Fruit fly (Drosophila melanogaster): ENCODE measurements around the gene Arr2.

Arr2 gene

DNA sequence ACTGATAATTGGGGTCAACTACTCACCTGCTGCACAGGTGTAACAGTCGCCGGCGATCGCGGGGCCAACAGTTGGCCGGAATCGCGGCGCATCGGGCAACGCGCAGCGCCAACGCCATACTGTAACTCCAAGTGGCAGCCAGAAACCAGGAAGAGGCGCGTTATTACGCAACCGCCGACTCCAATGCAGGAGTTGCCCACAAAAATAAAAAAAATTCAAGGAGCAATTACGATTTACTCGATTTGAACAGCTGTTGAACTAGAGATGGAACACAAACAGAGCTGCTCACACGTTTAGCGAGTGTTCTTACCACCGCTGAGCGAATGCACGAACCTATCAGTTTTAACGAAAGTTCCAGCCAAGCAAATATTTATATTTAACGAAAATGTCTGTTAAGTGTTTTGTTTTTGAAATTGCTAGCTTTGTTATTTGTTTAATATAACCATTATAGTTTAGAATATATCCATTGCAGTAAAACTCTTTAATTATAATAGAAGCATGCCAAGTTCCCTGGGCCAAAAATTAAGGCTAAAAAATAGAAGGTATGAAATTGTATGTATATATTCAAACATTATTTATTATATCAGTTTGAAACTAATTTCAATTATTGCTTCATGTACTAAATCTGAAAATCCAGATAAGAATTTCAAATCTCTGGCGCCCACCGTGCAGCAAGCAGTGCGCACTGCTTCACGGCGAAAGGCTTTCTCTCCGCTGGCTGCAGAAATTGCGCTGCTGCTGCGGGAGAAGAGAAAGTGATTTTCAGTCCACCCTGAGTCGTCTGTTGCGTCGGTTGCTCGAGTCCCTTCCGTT, 44.6 kb downstream of the Arr2 start, which contains the start of the genes CG5989 and CG6282 (continued):
- TF ChIP-seq Nf-YC (tag; optimal IDR thresholded peaks at IDR 0.05): peak; percentile 27
- peak; percentile 45 for TF ChIP-seq Sox102F (GFP tag; optimal IDR thresholded peaks at IDR 0.05)
- TF ChIP-seq ERR (GFP tag; optimal IDR thresholded peaks at IDR 0.05): no peak
- TF ChIP-seq dysf (GFP tag; IDR thresholded peaks at IDR 0.05): no peak
- TF ChIP-seq Atf6 (GFP tag; IDR thresholded peaks at IDR 0.05): peak; percentile 58; the same call in 1 of the 2 replicates
- no peak for TF ChIP-seq CG11560 (tag; IDR thresholded peaks at IDR 0.05)
- no peak for TF ChIP-seq chif (GFP tag; optimal IDR thresholded peaks at IDR 0.05)
- TF ChIP-seq MBD-R2 (GFP tag; IDR thresholded peaks at IDR 0.05): peak; percentile 99
- TF ChIP-seq da (GFP tag; optimal IDR thresholded peaks at IDR 0.05): no peak
- TF ChIP-seq Oli (tag; optimal IDR thresholded peaks at IDR 0.05): peak; percentile 20
- TF ChIP-seq sug (tag; optimal IDR thresholded peaks at IDR 0.05): peak; percentile 53
- TF ChIP-seq D19A (tag; optimal IDR thresholded peaks at IDR 0.05): no peak
- peak; percentile 51; the same call in 1 of the 2 replicates for TF ChIP-seq wdn (GFP tag; IDR thresholded peaks at IDR 0.05)
- TF ChIP-seq CG4282 (GFP tag; optimal IDR thresholded peaks at IDR 0.05): no peak
- TF ChIP-seq CG12071 (GFP tag; optimal IDR thresholded peaks at IDR 0.05): peak; percentile 15
- peak; percentile 62; the same call in 1 of the 2 replicates for TF ChIP-seq CG16779 (GFP tag; IDR thresholded peaks at IDR 0.05)
- no peak for TF ChIP-seq trh (GFP tag; optimal IDR thresholded peaks at IDR 0.05)
- TF ChIP-seq mld (GFP tag; IDR thresholded peaks at IDR 0.05; ENCODE audit: partially characterized antibody): no peak
- no peak for TF ChIP-seq CG4820 (GFP tag; optimal IDR thresholded peaks at IDR 0.05)
- peak; percentile 93 for TF ChIP-seq Sry-δ (GFP tag; optimal IDR thresholded peaks at IDR 0.05)
- no peak for TF ChIP-seq CG11696 (GFP tag; IDR thresholded peaks at IDR 0.05)
- TF ChIP-seq Dp (GFP tag; optimal IDR thresholded peaks at IDR 0.05): peak; percentile 64
- TF ChIP-seq GATAe (GFP tag; conservative IDR thresholded peaks at IDR 0.05): no peak
- peak; percentile 63; the same call in 2 of the 3 replicates for TF ChIP-seq CG11456 (GFP tag; IDR thresholded peaks at IDR 0.05)
- TF ChIP-seq gsb-n (tag; optimal IDR thresholded peaks at IDR 0.05): peak; percentile 29
- peak; percentile 41 for TF ChIP-seq CG15269 (tag; optimal IDR thresholded peaks at IDR 0.05)
- TF ChIP-seq NK7.1 (GFP tag; optimal IDR thresholded peaks at IDR 0.05): no peak
- TF ChIP-seq Hr78 (GFP tag; optimal IDR thresholded peaks at IDR 0.05): peak in 1 of 2 experiments; percentile 80
- no peak for TF ChIP-seq tio (GFP tag; optimal IDR thresholded peaks at IDR 0.05)
- TF ChIP-seq zfh2 (GFP tag; optimal IDR thresholded peaks at IDR 0.05): no peak
- TF ChIP-seq CG12744 (GFP tag; optimal IDR thresholded peaks at IDR 0.05): no peak
- no peak for TF ChIP-seq dimm (GFP tag; IDR thresholded peaks at IDR 0.05)
- peak; percentile 59 for TF ChIP-seq CG1603 (tag; optimal IDR thresholded peaks at IDR 0.05)
- peak; percentile 7 for TF ChIP-seq CG9817 (tag; optimal IDR thresholded peaks at IDR 0.05)
- no peak for TF ChIP-seq CG1832 (GFP tag; optimal IDR thresholded peaks at IDR 0.05)
- peak; percentile 21 for TF ChIP-seq CG33213 (GFP tag; optimal IDR thresholded peaks at IDR 0.05)
- TF ChIP-seq insv (GFP tag; optimal IDR thresholded peaks at IDR 0.05): no peak
- TF ChIP-seq danr (GFP tag; IDR thresholded peaks at IDR 0.05): no peak
- TF ChIP-seq CG10209 (GFP tag; optimal IDR thresholded peaks at IDR 0.05): peak; percentile 28
- TF ChIP-seq fd102C (GFP tag; optimal IDR thresholded peaks at IDR 0.05): no peak
- no peak for TF ChIP-seq CG9876 (GFP tag; optimal IDR thresholded peaks at IDR 0.05)
- TF ChIP-seq CG12769 (tag; optimal IDR thresholded peaks at IDR 0.05): peak; percentile 14
- TF ChIP-seq CG4854 (GFP tag; optimal IDR thresholded peaks at IDR 0.05): no peak
- TF ChIP-seq CG11085 (GFP tag; IDR thresholded peaks at IDR 0.05): no peak
- TF ChIP-seq cg (GFP tag; optimal IDR thresholded peaks at IDR 0.05): no peak
- no peak for TF ChIP-seq CG5180 (GFP tag; optimal IDR thresholded peaks at IDR 0.05)
- no peak for TF ChIP-seq CG3281 (GFP tag; optimal IDR thresholded peaks at IDR 0.05)
- TF ChIP-seq CG17568 (GFP tag; optimal IDR thresholded peaks at IDR 0.05): peak; percentile 19
- TF ChIP-seq exex (tag; optimal IDR thresholded peaks at IDR 0.05): peak; percentile 81

Measured in whole organism, embryonic.